Worm (Caenorhabditis elegans) whole organism, L4 larva: ENCODE results near the gene sprr-1.

ENCODE experiments used
- ZK337.2 ChIP-seq: fragments of 200-800 bp; sonication (Bioruptor generic); IDR thresholded peaks from 2 replicates; pipeline ENCODE4 v1.3.6; 2022; ENCODE audit warnings: missing genetic modification reagents, missing genetic modification characterization, missing compliant biosample characterization
- ceh-82 ChIP-seq: sonication (generic microtip); optimal IDR thresholded peaks from 2 replicates; lab custom pipeline; 2017; ENCODE audit warnings: missing biosample characterization, missing genetic modification characterization
- daf-12 ChIP-seq: fragments of 150-350 bp; optimal IDR thresholded peaks from 2 replicates; lab custom pipeline; 2014; ENCODE audit warnings: missing biosample characterization, missing genetic modification reagents, missing genetic modification characterization
- duxl-1 ChIP-seq: sonication (generic microtip); optimal IDR thresholded peaks from 2 replicates; lab custom pipeline; 2016; ENCODE audit warnings: mild to moderate bottlenecking, missing genetic modification characterization, moderate library complexity, missing compliant biosample characterization; ENCODE audit not compliant: poor library complexity
- fos-1 ChIP-seq: fragments of 150-350 bp; optimal IDR thresholded peaks from 2 replicates; lab custom pipeline; 2014; ENCODE audit warnings: missing biosample characterization, missing genetic modification characterization
- jun-1 ChIP-seq: fragments of 150-350 bp; optimal IDR thresholded peaks from 2 replicates; lab custom pipeline; 2014; ENCODE audit warnings: missing biosample characterization, missing genetic modification reagents, missing genetic modification characterization
- lsy-2 ChIP-seq, 2 experiments: fragments of 150-350 bp in 1 of 2; sonication (generic microtip) in 1 of 2; optimal IDR thresholded peaks; 2 replicates each; lab custom pipeline; 2014 to 2017; ENCODE audit warnings: missing biosample characterization in 2 of 2, missing genetic modification characterization in 2 of 2
- mdl-1 ChIP-seq, 2 experiments: fragments of 150-350 bp in 1 of 2; sonication (generic microtip) in 1 of 2; optimal IDR thresholded peaks; 2 replicates each; lab custom pipeline; 2014 to 2017; ENCODE audit warnings: missing biosample characterization in 2 of 2, missing genetic modification characterization in 2 of 2
- nhr-11 ChIP-seq: fragments of 150-350 bp; optimal IDR thresholded peaks from 2 replicates; lab custom pipeline; 2014; ENCODE audit warnings: missing biosample characterization, missing genetic modification characterization
- nhr-237 ChIP-seq: sonication (generic microtip); optimal IDR thresholded peaks from 2 replicates; lab custom pipeline; 2017; ENCODE audit warnings: missing biosample characterization, missing genetic modification characterization
- nhr-28 ChIP-seq: fragments of 150-350 bp; optimal IDR thresholded peaks from 2 replicates; lab custom pipeline; 2014; ENCODE audit warnings: missing biosample characterization, missing genetic modification characterization
- nhr-76 ChIP-seq: fragments of 150-350 bp; optimal IDR thresholded peaks from 2 replicates; lab custom pipeline; 2014; ENCODE audit warnings: missing biosample characterization, missing genetic modification characterization
- pha-4 ChIP-seq, 2 experiments: fragments of 150-350 bp in 1 of 2; fragments of 200-800 bp in 1 of 2; sonication (Bioruptor generic) in 1 of 2; IDR thresholded peaks in 1 of 2; optimal IDR thresholded peaks in 1 of 2; 2 replicates each; pipeline versions ENCODE4 v1.3.6 to Lab custom; 2014 to 2022; ENCODE audit warnings: missing genetic modification characterization in 2 of 2, missing genetic modification reagents in 2 of 2, missing biosample characterization in 1 of 2, missing compliant biosample characterization in 1 of 2
- unc-62 ChIP-seq, 3 experiments: fragments of 150-350 bp in 1 of 3; sonication (generic microtip); optimal IDR thresholded peaks in 2 of 3; peaks in 1 of 3; 1 replicate in 1 of 3; 2 replicates in 2 of 3; lab custom pipeline; 2014 to 2017; ENCODE audit warnings: missing biosample characterization in 3 of 3, missing genetic modification characterization in 3 of 3, missing genetic modification reagents in 3 of 3, missing genotype in 1 of 3

DNA sequence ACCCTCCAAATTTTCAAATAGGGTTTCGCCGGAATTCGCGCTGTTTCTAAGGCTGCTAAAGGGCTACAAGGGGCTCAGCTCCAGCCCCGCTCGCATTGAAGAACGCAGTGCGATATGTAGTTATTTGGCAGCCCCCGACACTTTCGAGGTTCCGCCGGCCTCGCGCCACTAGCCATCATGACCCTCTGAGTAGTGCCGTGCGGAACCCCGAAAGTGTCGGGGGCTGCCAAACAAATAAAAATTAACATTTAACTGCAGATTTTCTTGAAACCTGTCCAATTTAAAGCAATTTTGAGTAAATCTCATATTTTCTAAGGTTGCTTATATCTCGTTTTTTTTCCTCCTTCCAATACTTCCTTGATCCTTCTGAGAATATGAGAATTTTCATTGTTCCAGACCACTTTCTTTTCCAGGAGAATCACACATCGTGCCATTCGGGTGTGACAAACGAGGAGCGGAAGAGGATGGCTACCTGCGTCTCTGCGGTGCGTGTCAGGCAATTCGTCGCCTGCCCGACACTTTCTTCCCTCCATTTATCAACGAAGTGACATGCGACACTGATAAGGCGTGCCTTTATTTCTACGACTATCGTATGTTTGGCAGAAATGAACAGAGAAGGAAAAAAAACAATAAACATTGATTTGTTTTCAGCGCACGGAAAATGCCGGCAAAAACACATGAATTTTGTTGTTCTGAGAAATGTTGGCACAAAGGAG, 42.2 kb upstream of the sprr-1 start:
- TF ChIP-seq nhr-76 (tag; lab: Kevin White, UChicago) (no peak), pha-4 (GFP tag; IDR thresholded peaks at IDR 0.05; lab: Robert Waterston, UW) (no peak), pha-4 (tag; optimal IDR thresholded peaks at IDR 0.05; lab: Kevin White, UChicago) (no peak), nhr-237 (tag; lab: Kevin White, UChicago) (no peak), nhr-28 (tag; lab: Kevin White, UChicago) (peak; percentile 92), nhr-11 (no peak), duxl-1 (tag; lab: Kevin White, UChicago) (no peak), ZK337.2 (GFP tag; lab: Robert Waterston, UW) (no peak), jun-1 (no peak), daf-12 (tag; lab: Kevin White, UChicago) (no peak), ceh-82 (tag; lab: Kevin White, UChicago) (no peak), lsy-2 (tag; optimal IDR thresholded peaks at IDR 0.05; lab: Kevin White, UChicago) (no peak), fos-1 (no peak), unc-62 (GFP tag; optimal IDR thresholded peaks at IDR 0.05 in 1 of 2; lab: Kevin White, UChicago) (peak in 1 of 2 experiments; percentile 77), unc-62 (tag; optimal IDR thresholded peaks at IDR 0.05; lab: Kevin White, UChicago) (no peak), mdl-1 (tag; optimal IDR thresholded peaks at IDR 0.05; lab: Kevin White, UChicago) (peak; percentile 29 to 67)
